Worm (Caenorhabditis elegans): ENCODE results near the gene F12E12.2.

DNA sequence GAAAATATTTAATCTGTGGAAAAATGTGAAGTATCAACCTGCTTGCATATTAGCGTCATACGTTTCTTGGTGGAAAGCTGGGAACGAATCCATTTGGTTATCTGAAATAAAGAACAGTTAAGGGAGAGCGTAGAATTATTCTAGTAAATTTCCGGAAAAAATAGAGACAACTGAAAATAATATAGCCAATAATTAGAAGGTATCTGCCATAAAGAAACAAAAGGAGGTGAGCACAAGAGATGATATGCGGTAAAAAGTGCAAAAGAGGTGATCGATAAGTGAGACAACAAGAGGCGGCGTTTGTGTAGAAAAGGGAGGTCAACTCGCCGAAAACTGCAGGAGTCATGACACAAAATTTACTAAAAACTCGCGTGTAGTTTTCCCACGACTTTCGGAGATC lies 39.7 kb downstream of the F12E12.2 start, which contains the start of gene T24E12.11:
- TF ChIP-seq zag-1 (tag; optimal IDR thresholded peaks at IDR 0.05): no peak
- no peak for TF ChIP-seq aly-2 (tag; optimal IDR thresholded peaks at IDR 0.05)
- no peak for TF ChIP-seq ztf-11 (tag; optimal IDR thresholded peaks at IDR 0.05)
- no peak for TF ChIP-seq unc-55 (GFP tag; optimal IDR thresholded peaks at IDR 0.05)
- TF ChIP-seq nhr-12 (tag; optimal IDR thresholded peaks at IDR 0.05): no peak
- TF ChIP-seq unc-62 (GFP tag; optimal IDR thresholded peaks at IDR 0.05): no peak
- TF ChIP-seq F13H6.1 (tag; optimal IDR thresholded peaks at IDR 0.05): no peak
- no peak for TF ChIP-seq nhr-25 (tag; optimal IDR thresholded peaks at IDR 0.05)
- no peak for TF ChIP-seq ceh-82 (tag; optimal IDR thresholded peaks at IDR 0.05)
- TF ChIP-seq egl-27 (tag; optimal IDR thresholded peaks at IDR 0.05): no peak
